Worm (Caenorhabditis elegans) whole organism, L1 larva: ENCODE results near the gene ral-1.

Source experiments
- C16A3.4 ChIP-seq: fragments of 150-350 bp; optimal IDR thresholded peaks from 2 replicates; lab custom pipeline; 2014; ENCODE audit warnings: missing biosample characterization, missing genetic modification characterization
- C34B4.2 ChIP-seq: sonication (generic microtip); optimal IDR thresholded peaks from 2 replicates; lab custom pipeline; 2017; ENCODE audit warnings: mild to moderate bottlenecking, missing genetic modification characterization, missing compliant biosample characterization
- F16B12.6 ChIP-seq: fragments of 150-350 bp; optimal IDR thresholded peaks from 2 replicates; lab custom pipeline; 2014; ENCODE audit warnings: missing biosample characterization, missing genetic modification characterization
- aha-1 ChIP-seq: fragments of 150-350 bp; optimal IDR thresholded peaks from 2 replicates; lab custom pipeline; 2014; ENCODE audit warnings: missing biosample characterization, missing genetic modification characterization
- alr-1 ChIP-seq: fragments of 200-800 bp; sonication (Bioruptor generic); optimal IDR thresholded peaks from 2 replicates; lab custom pipeline; 2018; ENCODE audit warnings: borderline replicate concordance, mild to moderate bottlenecking, missing genetic modification characterization, missing compliant biosample characterization
- aly-2 ChIP-seq: fragments of 150-350 bp; optimal IDR thresholded peaks from 2 replicates; lab custom pipeline; 2014; ENCODE audit warnings: missing biosample characterization, missing genetic modification characterization
- ama-1 ChIP-seq: fragments of 150-350 bp; optimal IDR thresholded peaks from 2 replicates; lab custom pipeline; 2014
- ces-1 ChIP-seq: fragments of 150-350 bp; optimal IDR thresholded peaks from 2 replicates; lab custom pipeline; 2014; ENCODE audit warnings: missing biosample characterization, missing genetic modification reagents, missing genetic modification characterization
- dsc-1 ChIP-seq: sonication (generic microtip); optimal IDR thresholded peaks from 2 replicates; lab custom pipeline; 2016; ENCODE audit warnings: mild to moderate bottlenecking, missing genetic modification characterization, missing compliant biosample characterization
- egl-27 ChIP-seq, 2 experiments: fragments of 150-350 bp in 1 of 2; sonication (generic microtip); optimal IDR thresholded peaks; 3 replicates each; lab custom pipeline; 2017 to 2018; ENCODE audit warnings: missing biosample characterization in 2 of 2, missing genetic modification characterization in 2 of 2, missing genetic modification reagents in 2 of 2
- fkh-8 ChIP-seq: sonication (generic microtip); optimal IDR thresholded peaks from 2 replicates; lab custom pipeline; 2016; ENCODE audit warnings: mild to moderate bottlenecking, missing genetic modification characterization, missing compliant biosample characterization
- hlh-17 ChIP-seq: fragments of 200-800 bp; sonication (Bioruptor generic); optimal IDR thresholded peaks from 2 replicates; lab custom pipeline; 2018; ENCODE audit warnings: missing genetic modification characterization, mild to moderate bottlenecking, missing compliant biosample characterization, moderate library complexity, borderline replicate concordance
- jun-1 ChIP-seq: fragments of 150-350 bp; optimal IDR thresholded peaks from 2 replicates; lab custom pipeline; 2014; ENCODE audit warnings: missing biosample characterization, missing genetic modification reagents, missing genetic modification characterization
- lin-35 ChIP-seq, 2 experiments: fragments of 150-350 bp; optimal IDR thresholded peaks; 2 replicates each; lab custom pipeline; 2014; ENCODE audit warnings: missing biosample characterization in 2 of 2, missing genetic modification characterization in 2 of 2, missing genetic modification reagents in 2 of 2
- lin-39 ChIP-seq: fragments of 150-350 bp; optimal IDR thresholded peaks from 2 replicates; lab custom pipeline; 2014; ENCODE audit warnings: missing biosample characterization, missing genetic modification reagents, missing genetic modification characterization
- lsy-2 ChIP-seq, 2 experiments: fragments of 150-350 bp; optimal IDR thresholded peaks; 2 replicates each; lab custom pipeline; 2014; ENCODE audit warnings: missing biosample characterization in 2 of 2, missing genetic modification characterization in 2 of 2
- mab-9 ChIP-seq: fragments of 200-800 bp; sonication (Bioruptor generic); IDR thresholded peaks from 2 replicates; pipeline ENCODE4 v1.3.6; 2022; ENCODE audit warnings: missing genetic modification reagents, missing genetic modification characterization, missing compliant biosample characterization
- mep-1 ChIP-seq: fragments of 150-350 bp; optimal IDR thresholded peaks from 2 replicates; lab custom pipeline; 2014; ENCODE audit warnings: missing biosample characterization, missing genetic modification characterization
- nhr-12 ChIP-seq: sonication (generic microtip); optimal IDR thresholded peaks from 2 replicates; lab custom pipeline; 2017; ENCODE audit warnings: missing biosample characterization, missing genetic modification characterization
- nhr-237 ChIP-seq: fragments of 150-350 bp; optimal IDR thresholded peaks from 2 replicates; lab custom pipeline; 2014; ENCODE audit warnings: missing biosample characterization, missing genetic modification characterization
- nhr-47 ChIP-seq: sonication (generic microtip); optimal IDR thresholded peaks from 2 replicates; lab custom pipeline; 2016; ENCODE audit warnings: mild to moderate bottlenecking, missing genetic modification characterization, moderate library complexity, missing compliant biosample characterization
- nhr-71 ChIP-seq: sonication (generic microtip); optimal IDR thresholded peaks from 2 replicates; lab custom pipeline; 2016; ENCODE audit warnings: mild to moderate bottlenecking, missing genetic modification characterization, moderate library complexity, missing compliant biosample characterization
- nhr-76 ChIP-seq: sonication (generic microtip); optimal IDR thresholded peaks from 2 replicates; lab custom pipeline; 2017; ENCODE audit warnings: missing biosample characterization, missing genetic modification characterization
- nhr-77 ChIP-seq: fragments of 150-350 bp; optimal IDR thresholded peaks from 2 replicates; lab custom pipeline; 2014; ENCODE audit warnings: missing biosample characterization, missing genetic modification characterization
- nhr-84 ChIP-seq: sonication (generic microtip); optimal IDR thresholded peaks from 2 replicates; lab custom pipeline; 2017; ENCODE audit warnings: missing biosample characterization, missing genetic modification characterization
- nhr-85 ChIP-seq: sonication (generic microtip); peaks from one replicate; lab custom pipeline; 2016; ENCODE audit warnings: missing genetic modification characterization, inconsistent platforms, missing compliant biosample characterization
- skn-1 ChIP-seq: fragments of 150-350 bp; optimal IDR thresholded peaks from 2 replicates; lab custom pipeline; 2014; ENCODE audit warnings: missing biosample characterization, missing genetic modification characterization
- snpc-4 ChIP-seq: fragments of 150-350 bp; optimal IDR thresholded peaks from 2 replicates; lab custom pipeline; 2014; ENCODE audit warnings: missing biosample characterization, missing genetic modification characterization
- snu-23 ChIP-seq: sonication (generic microtip); optimal IDR thresholded peaks from 2 replicates; lab custom pipeline; 2016; ENCODE audit warnings: missing genetic modification characterization, missing compliant biosample characterization
- sox-4 ChIP-seq: sonication (generic microtip); optimal IDR thresholded peaks from 2 replicates; lab custom pipeline; 2016; ENCODE audit warnings: missing genetic modification characterization, missing compliant biosample characterization
- sptf-1 ChIP-seq: fragments of 150-350 bp; optimal IDR thresholded peaks from 2 replicates; lab custom pipeline; 2014; ENCODE audit warnings: missing biosample characterization, missing genetic modification characterization
- sup-37 ChIP-seq: fragments of 200-800 bp; sonication (Bioruptor generic); optimal IDR thresholded peaks from 2 replicates; lab custom pipeline; 2018; ENCODE audit warnings: mild to moderate bottlenecking, missing genetic modification characterization, missing compliant biosample characterization
- swsn-7 ChIP-seq: sonication (generic microtip); optimal IDR thresholded peaks from 2 replicates; lab custom pipeline; 2016; ENCODE audit warnings: missing genetic modification characterization, missing compliant biosample characterization
- tbx-2 ChIP-seq: sonication (generic microtip); optimal IDR thresholded peaks from 2 replicates; lab custom pipeline; 2016; ENCODE audit warnings: missing genetic modification characterization, missing compliant biosample characterization
- tlp-1 ChIP-seq: fragments of 150-350 bp; optimal IDR thresholded peaks from 2 replicates; lab custom pipeline; 2014; ENCODE audit warnings: missing biosample characterization, missing genetic modification characterization
- unc-130 ChIP-seq: fragments of 150-350 bp; optimal IDR thresholded peaks from 2 replicates; lab custom pipeline; 2017; ENCODE audit warnings: missing biosample characterization, missing genetic modification characterization, inconsistent platforms
- unc-86 ChIP-seq: sonication (generic microtip); optimal IDR thresholded peaks from 2 replicates; lab custom pipeline; 2016; ENCODE audit warnings: missing genetic modification characterization, missing compliant biosample characterization
- unc-98 ChIP-seq: fragments of 200-800 bp; sonication (Bioruptor generic); IDR thresholded peaks from 2 replicates; pipeline ENCODE4 v1.3.6; 2022; ENCODE audit warnings: missing genetic modification characterization, missing compliant biosample characterization
- xbp-1 ChIP-seq: sonication (generic microtip); optimal IDR thresholded peaks from 2 replicates; lab custom pipeline; 2016; ENCODE audit warnings: missing genetic modification characterization, missing compliant biosample characterization
- zag-1 ChIP-seq: fragments of 150-350 bp; optimal IDR thresholded peaks from 2 replicates; lab custom pipeline; 2014; ENCODE audit warnings: missing biosample characterization, missing genetic modification characterization
- zip-4 ChIP-seq: fragments of 200-800 bp; sonication (Bioruptor generic); optimal IDR thresholded peaks from 2 replicates; lab custom pipeline; 2018; ENCODE audit warnings: mild to moderate bottlenecking, missing genetic modification characterization, moderate library complexity, missing compliant biosample characterization
- ztf-11 ChIP-seq, 2 experiments: sonication (generic microtip); optimal IDR thresholded peaks; 2 replicates each; lab custom pipeline; 2016 to 2017; ENCODE audit warnings: missing genetic modification characterization in 2 of 2, missing biosample characterization in 1 of 2, missing compliant biosample characterization in 1 of 2
- ztf-4 ChIP-seq: fragments of 150-350 bp; optimal IDR thresholded peaks from 2 replicates; lab custom pipeline; 2014; ENCODE audit warnings: missing biosample characterization, missing genetic modification characterization

Gene ral-1

DNA sequence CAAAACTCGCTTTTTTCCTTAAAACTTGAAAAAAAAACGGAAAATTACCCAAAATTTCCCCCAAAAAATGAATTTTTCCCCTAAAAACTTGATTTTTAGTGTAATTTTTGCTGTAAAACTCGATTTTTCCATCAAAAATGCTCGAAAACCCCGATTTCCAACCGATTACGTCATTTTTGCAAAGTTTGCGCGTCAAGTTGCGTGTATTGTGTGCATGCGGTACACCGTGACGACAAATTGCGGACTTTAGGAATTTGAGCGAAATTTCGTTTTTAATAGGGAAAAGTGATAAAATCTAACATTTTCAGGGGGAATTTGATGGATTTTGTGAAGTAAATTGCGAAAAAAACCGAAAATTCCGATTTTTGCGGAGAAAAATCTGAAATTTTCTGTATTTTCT, 12.8 kb downstream of the ral-1 start (continued):
- TF ChIP-seq ztf-11 (tag; optimal IDR thresholded peaks at IDR 0.05; lab: Kevin White, UChicago) (peak in 1 of 2 experiments; percentile 4), nhr-12 (tag; lab: Kevin White, UChicago) (no peak), unc-86 (tag; lab: Kevin White, UChicago) (peak; percentile 27), lin-39 (peak; percentile 35), nhr-47 (no peak), nhr-71 (tag; lab: Kevin White, UChicago) (no peak), unc-98 (no peak), C34B4.2 (tag; lab: Kevin White, UChicago) (no peak), sup-37 (no peak), C16A3.4 (peak; percentile 40), sptf-1 (tag; lab: Kevin White, UChicago) (no peak), xbp-1 (tag; lab: Kevin White, UChicago) (peak; percentile 66), swsn-7 (tag; lab: Kevin White, UChicago) (no peak), jun-1 (tag; lab: Kevin White, UChicago) (peak; percentile 22), nhr-85 (tag; lab: Kevin White, UChicago) (peak; percentile 82), ztf-4 (no peak), dsc-1 (tag; lab: Kevin White, UChicago) (no peak), nhr-237 (no peak), lin-35 (GFP tag; optimal IDR thresholded peaks at IDR 0.05; lab: Kevin White, UChicago) (peak; percentile 63 to 85), aly-2 (tag; lab: Kevin White, UChicago) (peak; percentile 57), lsy-2 (tag; optimal IDR thresholded peaks at IDR 0.05; lab: Kevin White, UChicago) (peak; percentile 83 to 89), F16B12.6 (tag; lab: Kevin White, UChicago) (peak; percentile 98), nhr-76 (tag; lab: Kevin White, UChicago) (no peak), nhr-77 (tag; lab: Kevin White, UChicago) (peak; percentile 26), egl-27 (tag; optimal IDR thresholded peaks at IDR 0.05; lab: Kevin White, UChicago) (no peak), ces-1 (no peak), aha-1 (tag; lab: Kevin White, UChicago) (no peak), tbx-2 (tag; lab: Kevin White, UChicago) (peak; percentile 50), fkh-8 (peak; percentile 33), sox-4 (tag; lab: Kevin White, UChicago) (no peak), zip-4 (GFP tag; lab: Kevin White, UChicago) (no peak), tlp-1 (tag; lab: Kevin White, UChicago) (no peak), ama-1 (lab: Kevin White, UChicago) (peak; percentile 18)

DNA sequence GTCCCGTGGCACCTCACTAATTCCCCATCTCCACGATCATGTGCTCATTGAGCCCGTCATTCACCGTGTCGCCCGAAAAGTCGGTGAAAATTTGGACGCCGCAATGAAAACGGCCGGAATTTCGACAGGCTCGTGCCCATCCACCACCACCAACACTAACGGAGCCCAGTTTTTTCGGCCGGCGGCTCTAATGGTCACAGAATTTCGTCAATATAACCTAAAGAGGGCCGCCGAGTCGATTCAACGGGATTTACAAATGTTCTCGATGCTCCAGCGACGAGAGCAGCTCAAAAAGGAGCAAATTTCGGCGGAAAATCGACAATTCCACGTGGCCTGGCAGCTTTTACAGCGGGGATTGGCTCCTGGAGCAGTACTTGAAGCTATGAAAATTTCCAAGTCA, 18.4 kb downstream of the ral-1 start:
- TF ChIP-seq C16A3.4 = no peak
- no peak for TF ChIP-seq nhr-77 (tag; lab: Kevin White, UChicago)
- TF ChIP-seq jun-1 (tag; lab: Kevin White, UChicago) = no peak
- no peak for TF ChIP-seq mab-9

DNA sequence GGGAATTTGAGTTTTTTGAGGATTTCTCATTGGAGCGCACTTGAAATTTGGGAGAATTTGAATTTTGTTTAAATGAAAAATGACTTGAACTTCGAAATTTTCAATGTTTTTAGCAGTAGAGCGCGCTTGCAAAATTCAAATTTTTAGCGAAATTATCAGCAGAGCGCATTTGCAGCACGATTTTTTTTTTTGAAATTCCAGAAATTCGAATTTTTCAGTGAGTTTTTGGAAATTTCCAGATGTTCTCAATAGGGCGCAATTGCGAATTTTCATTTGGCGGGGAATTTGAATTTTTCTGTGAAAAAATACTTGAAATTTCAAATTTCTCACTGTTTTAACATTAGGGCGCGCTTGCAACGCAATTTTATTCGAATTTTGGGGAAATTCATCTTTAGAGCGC, 20.7 kb downstream of the ral-1 start:
- no peak for TF ChIP-seq skn-1
- TF ChIP-seq snpc-4 (tag; lab: Kevin White, UChicago) = no peak
- no peak for TF ChIP-seq unc-130 (tag; lab: Kevin White, UChicago)
- TF ChIP-seq nhr-84 (tag; lab: Kevin White, UChicago) = no peak
- no peak for TF ChIP-seq snu-23 (GFP tag; lab: Kevin White, UChicago)
- no peak for TF ChIP-seq nhr-76 (tag; lab: Kevin White, UChicago)
- no peak for TF ChIP-seq alr-1 (tag; lab: Kevin White, UChicago)
- no peak for TF ChIP-seq mep-1 (tag; lab: Kevin White, UChicago)
- no peak for TF ChIP-seq hlh-17 (GFP tag; lab: Kevin White, UChicago)
- TF ChIP-seq F16B12.6 (tag; lab: Kevin White, UChicago) = no peak
- TF ChIP-seq nhr-85 (tag; lab: Kevin White, UChicago) = no peak
- no peak for TF ChIP-seq zip-4 (GFP tag; lab: Kevin White, UChicago)
- TF ChIP-seq ztf-4 = no peak
- TF ChIP-seq zag-1 = no peak
- no peak for TF ChIP-seq aly-2 (tag; lab: Kevin White, UChicago)
- TF ChIP-seq, all 84 proteins: peak for 0
